Worm (Caenorhabditis elegans): ENCODE results near the gene sap-140.
A peak's percentile ranks its signal among the peaks of the same experiment; 100 is the strongest.

sap-140 gene

ce11 chrIII:7499421-7499902, at the start of gene sap-140, which contains the start of gene C07H6.9:
sap-140 (plus strand) TSS chrIII:7499738.
C07H6.9 (minus strand) TSS chrIII:7499471.
- TF ChIP-seq nfya-1 (tag; optimal IDR thresholded peaks at IDR 0.05): peak; percentile 42
- TF ChIP-seq unc-86 (tag; optimal IDR thresholded peaks at IDR 0.05): peak; percentile 4
- TF ChIP-seq gmeb-2 (tag; optimal IDR thresholded peaks at IDR 0.05): no peak
- peak; percentile 32 for TF ChIP-seq unc-42 (tag; optimal IDR thresholded peaks at IDR 0.05)
- no peak for TF ChIP-seq ets-4 (tag; optimal IDR thresholded peaks at IDR 0.05)
- TF ChIP-seq elt-2 (tag; optimal IDR thresholded peaks at IDR 0.05): peak; percentile 21
- TF ChIP-seq fkh-10 (GFP tag; optimal IDR thresholded peaks at IDR 0.05): no peak
- TF ChIP-seq unc-55 (GFP tag; optimal IDR thresholded peaks at IDR 0.05): no peak
- peak; percentile 73 for TF ChIP-seq ceh-30 (tag; optimal IDR thresholded peaks at IDR 0.05)
- peak; percentile 45 for TF ChIP-seq ceh-31 (tag; optimal IDR thresholded peaks at IDR 0.05)
- peak; percentile 14 for TF ChIP-seq ceh-2 (tag; optimal IDR thresholded peaks at IDR 0.05)
- no peak for TF ChIP-seq odd-2 (tag; optimal IDR thresholded peaks at IDR 0.05)
- peak; percentile 40 for TF ChIP-seq ref-2 (tag; optimal IDR thresholded peaks at IDR 0.05)

- TF ChIP-seq ama-1 (optimal IDR thresholded peaks at IDR 0.05) (no peak), ceh-45 (GFP tag; IDR thresholded peaks at IDR 0.05) (no peak), odd-2 (tag; optimal IDR thresholded peaks at IDR 0.05) (no peak), unc-55 (GFP tag; optimal IDR thresholded peaks at IDR 0.05) (peak; percentile 25), hlh-13 (GFP tag; optimal IDR thresholded peaks at IDR 0.05) (no peak)
These were observed 45.8 kb upstream of the sap-140 start, which contains the start of gene alh-12 for ce11 chrIII:7453653-7454124. alh-12 (plus strand) TSS chrIII:7454074.

ce11 chrIII:7456640-7457039, 42.9 kb upstream of the sap-140 start, which contains the start of gene Y69F12A.1:
Y69F12A.1 (plus strand) TSS chrIII:7456940.
- TF ChIP-seq ahr-1 (tag; optimal IDR thresholded peaks at IDR 0.05) (no peak), rnt-1 (tag; optimal IDR thresholded peaks at IDR 0.05) (no peak), dve-1 (tag; optimal IDR thresholded peaks at IDR 0.05) (no peak)

ce11 chrIII:7458846-7459365, 40.6 kb upstream of the sap-140 start, which contains the start of the genes fipr-19 and fipr-18:
fipr-19 (minus strand) TSS chrIII:7458946.
fipr-18 (plus strand) TSS chrIII:7459315.
- TF ChIP-seq ceh-48 (tag; optimal IDR thresholded peaks at IDR 0.05): no peak
- TF ChIP-seq gmeb-2 (tag; optimal IDR thresholded peaks at IDR 0.05): no peak
- no peak for TF ChIP-seq unc-42 (tag; optimal IDR thresholded peaks at IDR 0.05)
- no peak for TF ChIP-seq syd-9 (tag; optimal IDR thresholded peaks at IDR 0.05)
- TF ChIP-seq sdc-2 (tag; optimal IDR thresholded peaks at IDR 0.05): no peak
- TF ChIP-seq T23F11.4 (GFP tag; optimal IDR thresholded peaks at IDR 0.05): no peak
- no peak for TF ChIP-seq ceh-14 (tag; optimal IDR thresholded peaks at IDR 0.05)
- TF ChIP-seq sox-4 (tag; optimal IDR thresholded peaks at IDR 0.05): no peak
- TF ChIP-seq elt-2 (tag; optimal IDR thresholded peaks at IDR 0.05): no peak
- TF ChIP-seq elt-4 (tag; optimal IDR thresholded peaks at IDR 0.05): no peak
- no peak for TF ChIP-seq lin-11 (tag; optimal IDR thresholded peaks at IDR 0.05)
- TF ChIP-seq ahr-1 (tag; optimal IDR thresholded peaks at IDR 0.05): no peak
- no peak for TF ChIP-seq hlh-6 (tag; optimal IDR thresholded peaks at IDR 0.05)
- TF ChIP-seq C08G9.2 (tag; optimal IDR thresholded peaks at IDR 0.05): no peak
- no peak for TF ChIP-seq ceh-18 (tag; optimal IDR thresholded peaks at IDR 0.05)
- no peak for TF ChIP-seq ceh-31 (tag; optimal IDR thresholded peaks at IDR 0.05)

ce11 chrIII:7460018-7460417, 39.5 kb upstream of the sap-140 start, which contains the start of gene mls-1:
mls-1 (plus strand) TSS chrIII:7460341.
- TF ChIP-seq pqm-1 (tag; optimal IDR thresholded peaks at IDR 0.05): no peak
- peak; percentile 52 for TF ChIP-seq hlh-8 (tag; optimal IDR thresholded peaks at IDR 0.05)

- TF ChIP-seq syd-9 (tag; optimal IDR thresholded peaks at IDR 0.05) (no peak), fkh-6 (tag; optimal IDR thresholded peaks at IDR 0.05) (no peak), pha-4 (tag; optimal IDR thresholded peaks at IDR 0.05) (no peak), hlh-30 (tag; optimal IDR thresholded peaks at IDR 0.05; ENCODE audit: insufficient read depth) (no peak), sox-4 (tag; optimal IDR thresholded peaks at IDR 0.05) (no peak), ceh-9 (tag; optimal IDR thresholded peaks at IDR 0.05) (no peak), lim-6 (tag; optimal IDR thresholded peaks at IDR 0.05) (no peak), ceh-24 (tag; optimal IDR thresholded peaks at IDR 0.05) (no peak), zip-5 (tag; optimal IDR thresholded peaks at IDR 0.05) (no peak), ref-2 (tag; optimal IDR thresholded peaks at IDR 0.05) (no peak), pat-9 (tag; optimal IDR thresholded peaks at IDR 0.05) (no peak), ceh-14 (tag; optimal IDR thresholded peaks at IDR 0.05) (no peak), hlh-13 (GFP tag; optimal IDR thresholded peaks at IDR 0.05) (no peak), elt-2 (tag; optimal IDR thresholded peaks at IDR 0.05) (no peak), ceh-2 (tag; optimal IDR thresholded peaks at IDR 0.05) (no peak)
These were observed 37.2 kb upstream of the sap-140 start, which contains the start of gene fipr-20 for ce11 chrIII:7462295-7462694. fipr-20 (minus strand) TSS chrIII:7462395.
